Fruit fly (Drosophila melanogaster) whole organism, pupa: Measurements from ENCODE around the gene CG32603.

Source experiments
- CG10348 ChIP-seq: fragments of 200-800 bp; sonication (Bioruptor generic); IDR thresholded peaks from 2 replicates; pipeline ENCODE4 v1.3.6; 2022; ENCODE audit warnings: missing biosample characterization, missing genetic modification characterization
- CG12605 ChIP-seq: fragments of 200-800 bp; sonication (Bioruptor generic); IDR thresholded peaks from 2 replicates; pipeline ENCODE4 v1.3.6; 2022; ENCODE audit warnings: missing biosample characterization, missing genetic modification characterization
- CG13204 ChIP-seq: fragments of 200-800 bp; sonication (Bioruptor generic); optimal IDR thresholded peaks from 2 replicates; lab custom pipeline; 2018; ENCODE audit warnings: missing biosample characterization, mild to moderate bottlenecking, missing genetic modification characterization, moderate library complexity
- CG14655 ChIP-seq: fragments of 200-800 bp; sonication (Bioruptor generic); optimal IDR thresholded peaks from 3 replicates; lab custom pipeline; 2017; ENCODE audit warnings: mild to moderate bottlenecking, missing biosample characterization, missing genetic modification reagents, missing genetic modification characterization
- CG15710 ChIP-seq: fragments of 200-800 bp; sonication (Bioruptor generic); optimal IDR thresholded peaks from 2 replicates; lab custom pipeline; 2018; ENCODE audit warnings: missing biosample characterization, mild to moderate bottlenecking, missing genetic modification characterization, moderate library complexity
- CG17806 ChIP-seq: fragments of 200-800 bp; sonication (Bioruptor generic); optimal IDR thresholded peaks from 2 replicates; lab custom pipeline; 2018; ENCODE audit warnings: missing biosample characterization, mild to moderate bottlenecking, missing genetic modification characterization, moderate library complexity
- CG32121 ChIP-seq: fragments of 200-800 bp; sonication (Bioruptor generic); IDR thresholded peaks from 2 replicates; pipeline ENCODE4 v1.3.6; 2022; ENCODE audit warnings: missing biosample characterization, missing genetic modification characterization
- CG8301 ChIP-seq: fragments of 200-800 bp; sonication (Bioruptor generic); optimal IDR thresholded peaks from 2 replicates; lab custom pipeline; 2018; ENCODE audit warnings: missing biosample characterization, mild to moderate bottlenecking, missing genetic modification characterization
- EcR ChIP-seq: fragments of 200-800 bp; sonication (Bioruptor generic); optimal IDR thresholded peaks from 3 replicates; lab custom pipeline; 2019; ENCODE audit warnings: missing biosample characterization, missing genetic modification characterization, mild to moderate bottlenecking, moderate library complexity, missing genetic modification reagents
- Ets98B ChIP-seq: fragments of 200-800 bp; sonication (Bioruptor generic); IDR thresholded peaks from 2 replicates; pipeline ENCODE4 v1.3.6; 2022; ENCODE audit warnings: missing biosample characterization, missing genetic modification characterization
- Pif1A ChIP-seq: fragments of 200-800 bp; sonication (Bioruptor generic); optimal IDR thresholded peaks from 3 replicates; lab custom pipeline; 2016; ENCODE audit warnings: missing biosample characterization, missing genetic modification characterization
- Pif1B ChIP-seq: fragments of 200-800 bp; sonication (Bioruptor generic); optimal IDR thresholded peaks from 3 replicates; lab custom pipeline; 2016; ENCODE audit warnings: missing biosample characterization, missing genetic modification characterization
- Snoo ChIP-seq: fragments of 200-800 bp; sonication (Bioruptor generic); optimal IDR thresholded peaks from 3 replicates; lab custom pipeline; 2017; ENCODE audit warnings: missing biosample characterization, mild to moderate bottlenecking, missing genetic modification characterization, inconsistent platforms
- rn ChIP-seq: fragments of 200-800 bp; sonication (Bioruptor generic); IDR thresholded peaks from 2 replicates; pipeline ENCODE4 v1.3.6; 2022; ENCODE audit warnings: missing biosample characterization, missing genetic modification characterization

DNA sequence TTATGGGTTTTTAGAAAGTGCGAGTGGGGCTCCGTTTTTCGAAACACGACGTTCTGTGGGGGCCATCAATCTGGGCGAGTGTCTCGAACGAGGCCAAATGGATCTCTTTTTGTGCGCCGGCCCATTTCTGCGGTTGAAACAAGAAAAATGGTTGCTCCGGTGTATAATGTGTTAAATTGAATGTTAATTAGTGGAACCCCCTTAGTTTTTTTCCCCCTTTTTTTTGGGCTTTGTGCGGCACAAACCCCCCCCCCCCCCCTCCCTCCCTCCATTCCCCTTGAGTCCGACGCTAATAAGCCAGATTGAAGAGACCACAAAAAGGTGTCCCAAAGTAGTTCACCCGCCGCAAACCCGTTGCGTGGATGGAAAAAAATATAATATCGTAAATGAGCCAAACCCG lies 10.7 kb upstream of the CG32603 start:
- no peak for TF ChIP-seq CG15710 (tag; lab: Kevin White, UChicago)
- TF ChIP-seq rn (GFP tag; lab: Robert Waterston, UW), result no peak
- no peak for TF ChIP-seq CG14655 (GFP tag; lab: Kevin White, UChicago)
- TF ChIP-seq CG13204 (GFP tag; lab: Kevin White, UChicago), result no peak
- TF ChIP-seq EcR, result no peak
- no peak for TF ChIP-seq Ets98B (GFP tag; lab: Robert Waterston, UW)
- TF ChIP-seq CG8301 (tag; lab: Kevin White, UChicago), result no peak
- TF ChIP-seq CG32121 (GFP tag; lab: Robert Waterston, UW), result no peak
- no peak for TF ChIP-seq CG12605 (GFP tag; lab: Robert Waterston, UW)
- no peak for TF ChIP-seq Snoo (tag; lab: Kevin White, UChicago)
- no peak for TF ChIP-seq Pif1A
- TF ChIP-seq Pif1B (GFP tag; lab: Kevin White, UChicago), result no peak
- no peak for TF ChIP-seq CG17806 (tag; lab: Kevin White, UChicago)
- TF ChIP-seq CG10348, result no peak
